Worm (Caenorhabditis elegans) whole organism, young adult: Measurements from ENCODE around the gene col-20.

Experiments used
- bed-1 ChIP-seq: fragments of 200-800 bp; sonication (Bioruptor generic); IDR thresholded peaks from 2 replicates; pipeline ENCODE4 v1.3.6; 2022; ENCODE audit warnings: missing genetic modification reagents, missing genetic modification characterization, missing compliant biosample characterization
- mcd-1 ChIP-seq: fragments of 200-800 bp; sonication (Bioruptor generic); IDR thresholded peaks from 2 replicates; pipeline ENCODE4 v1.3.6; 2022; ENCODE audit warnings: missing genetic modification reagents, missing genetic modification characterization, missing compliant biosample characterization
- nfya-2 ChIP-seq: fragments of 200-800 bp; sonication (Bioruptor generic); IDR thresholded peaks from 2 replicates; pipeline ENCODE4 v1.3.6; 2022; ENCODE audit warnings: missing genetic modification reagents, missing genetic modification characterization, missing compliant biosample characterization
- sptf-2 ChIP-seq: fragments of 200-800 bp; sonication (Bioruptor generic); optimal IDR thresholded peaks from 2 replicates; lab custom pipeline; 2018; ENCODE audit warnings: mild to moderate bottlenecking, missing genetic modification characterization, missing compliant biosample characterization

DNA sequence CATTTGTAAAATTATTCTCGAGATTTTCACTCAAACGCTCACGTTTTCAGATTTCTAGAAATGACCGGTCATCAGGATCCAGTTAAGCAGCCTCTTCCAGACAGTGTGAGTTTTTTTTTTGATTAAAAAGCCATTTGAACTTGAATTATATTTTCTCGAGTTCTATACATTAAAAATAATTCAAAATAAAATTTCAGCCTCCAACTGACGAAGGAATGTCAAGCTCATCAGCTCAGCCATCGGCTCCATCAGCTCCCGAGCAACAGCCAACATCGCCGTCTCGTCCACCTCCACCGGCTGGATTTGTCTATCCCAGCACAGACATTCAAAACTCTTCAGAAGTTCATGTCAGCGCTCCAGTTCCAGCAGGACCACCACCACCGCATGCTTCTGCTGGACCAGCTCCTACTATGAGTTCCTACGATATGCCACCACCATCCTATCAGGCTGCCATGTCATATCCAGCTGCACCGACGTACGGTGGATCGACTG lies 12.7 kb downstream of the col-20 start, which contains the start of gene F11G11.5:
- no peak for TF ChIP-seq nfya-2
- no peak for TF ChIP-seq bed-1 (GFP tag; lab: Robert Waterston, UW)
- peak; percentile 41; the same call in 1 of the 2 replicates for TF ChIP-seq mcd-1
- no peak for TF ChIP-seq sptf-2 (GFP tag; lab: Kevin White, UChicago)
